Fruit fly (Drosophila melanogaster): ENCODE results near the gene Ubr3.
A peak's percentile ranks its signal among the peaks of the same experiment; 100 is the strongest.

Gene Ubr3

dm6 chrX:7946858-7947313 is 11.2 kb downstream of the Ubr3 start, which contains the start of gene orion (continued):
- TF ChIP-seq ranshi (GFP tag; IDR thresholded peaks at IDR 0.05), result peak; percentile 48; the same call in 1 of the 2 replicates
- no peak for TF ChIP-seq CG1024 (GFP tag; IDR thresholded peaks at IDR 0.05)
- TF ChIP-seq CG2199 (GFP tag; IDR thresholded peaks at IDR 0.05), result peak; percentile 72; the same call in 1 of the 3 replicates
- TF ChIP-seq CG18011 (GFP tag; optimal IDR thresholded peaks at IDR 0.05), result peak; percentile 14
- TF ChIP-seq stwl (tag; optimal IDR thresholded peaks at IDR 0.05), result peak; percentile 56
- TF ChIP-seq chif (GFP tag; optimal IDR thresholded peaks at IDR 0.05), result no peak
- peak; percentile 42 for TF ChIP-seq CG2116 (GFP tag; optimal IDR thresholded peaks at IDR 0.05)
- TF ChIP-seq az2 (GFP tag; optimal IDR thresholded peaks at IDR 0.05), result peak; percentile 3
- TF ChIP-seq sd (tag; optimal IDR thresholded peaks at IDR 0.05), result no peak
- TF ChIP-seq CG14014 (GFP tag; IDR thresholded peaks at IDR 0.05), result peak; percentile 22; the same call in 1 of the 2 replicates
- TF ChIP-seq gsb (GFP tag; IDR thresholded peaks at IDR 0.05), result peak; percentile 32; the same call in 1 of the 2 replicates
- no peak for TF ChIP-seq CG31441 (GFP tag; IDR thresholded peaks at IDR 0.05)
- TF ChIP-seq MESR4 (GFP tag; optimal IDR thresholded peaks at IDR 0.05), result peak; percentile 22
- no peak for TF ChIP-seq Mrtf (GFP tag; IDR thresholded peaks at IDR 0.05)
- no peak for TF ChIP-seq ttk (GFP tag; IDR thresholded peaks at IDR 0.05)
- peak; percentile 19 for TF ChIP-seq CG12391 (tag; optimal IDR thresholded peaks at IDR 0.05)
- TF ChIP-seq CG14710 (tag; optimal IDR thresholded peaks at IDR 0.05), result peak; percentile 2
- TF ChIP-seq jing (GFP tag; optimal IDR thresholded peaks at IDR 0.05), result no peak
- TF ChIP-seq vnd (GFP tag; IDR thresholded peaks at IDR 0.05; ENCODE audit: partially characterized antibody), result peak; percentile 71
- peak; percentile 22; the same call in 1 of the 3 replicates for TF ChIP-seq tgo (GFP tag; IDR thresholded peaks at IDR 0.05)
- TF ChIP-seq Side (GFP tag; optimal IDR thresholded peaks at IDR 0.05), result peak; percentile 9
- peak; percentile 28 for TF ChIP-seq CG2120 (GFP tag; optimal IDR thresholded peaks at IDR 0.05)
- peak; percentile 58 for TF ChIP-seq CG9932 (GFP tag; IDR thresholded peaks at IDR 0.05)
- peak; percentile 78 for TF ChIP-seq Doc3 (GFP tag; IDR thresholded peaks at IDR 0.05; ENCODE audit: partially characterized antibody)
- TF ChIP-seq CG15601 (tag; optimal IDR thresholded peaks at IDR 0.05), result no peak
- no peak for TF ChIP-seq Sin3A (optimal IDR thresholded peaks at IDR 0.05)
- TF ChIP-seq CG14667 (GFP tag; IDR thresholded peaks at IDR 0.05), result no peak
- no peak for TF ChIP-seq gfzf (GFP tag; optimal IDR thresholded peaks at IDR 0.05)
- TF ChIP-seq dm (GFP tag; optimal IDR thresholded peaks at IDR 0.05), result no peak
- peak; percentile 73 for TF ChIP-seq Dref (GFP tag; IDR thresholded peaks at IDR 0.05)

- TF ChIP-seq Hr78 (GFP tag; optimal IDR thresholded peaks at IDR 0.05), result no peak
Measured at dm6 chrX:7955890-7956289, 20.2 kb downstream of the Ubr3 start, which contains the start of the genes CG15332 and CG15330. Gene CG15332, minus strand, starts transcription at chrX:7955990. Gene CG15330, plus strand, starts transcription at chrX:7956064.

dm6 chrX:7959025-7959424 is 23.3 kb downstream of the Ubr3 start:
- TF ChIP-seq eve (GFP tag; optimal IDR thresholded peaks at IDR 0.05) (no peak), CG7839 (tag; optimal IDR thresholded peaks at IDR 0.05) (no peak), CG13123 (GFP tag; optimal IDR thresholded peaks at IDR 0.05) (no peak), CG12219 (GFP tag; optimal IDR thresholded peaks at IDR 0.05) (no peak), Ets97D (GFP tag; optimal IDR thresholded peaks at IDR 0.05) (no peak), CG13624 (GFP tag; optimal IDR thresholded peaks at IDR 0.05) (no peak), HLH4C (GFP tag; IDR thresholded peaks at IDR 0.05; ENCODE audit: partially characterized antibody) (no peak), pb (GFP tag; optimal IDR thresholded peaks at IDR 0.05) (no peak), bsh (GFP tag; optimal IDR thresholded peaks at IDR 0.05) (peak in 1 of 2 experiments; percentile 8), Bteb2 (GFP tag; optimal IDR thresholded peaks at IDR 0.05) (no peak), tin (GFP tag; optimal IDR thresholded peaks at IDR 0.05) (no peak), Deaf1 (tag; optimal IDR thresholded peaks at IDR 0.05) (no peak), dati (GFP tag; IDR thresholded peaks at IDR 0.05) (no peak), CG12744 (GFP tag; optimal IDR thresholded peaks at IDR 0.05) (no peak), Max (GFP tag; optimal IDR thresholded peaks at IDR 0.05) (peak; percentile 56), CG15269 (tag; optimal IDR thresholded peaks at IDR 0.05) (no peak), CG3281 (GFP tag; optimal IDR thresholded peaks at IDR 0.05) (no peak), Dad (GFP tag; optimal IDR thresholded peaks at IDR 0.05) (no peak), CG3163 (GFP tag; optimal IDR thresholded peaks at IDR 0.05) (no peak), CG33213 (GFP tag; optimal IDR thresholded peaks at IDR 0.05) (no peak)

Data from whole organism, embryonic.